Worm (Caenorhabditis elegans): ENCODE measurements around the gene srd-9.

The srd-9 gene

DNA sequence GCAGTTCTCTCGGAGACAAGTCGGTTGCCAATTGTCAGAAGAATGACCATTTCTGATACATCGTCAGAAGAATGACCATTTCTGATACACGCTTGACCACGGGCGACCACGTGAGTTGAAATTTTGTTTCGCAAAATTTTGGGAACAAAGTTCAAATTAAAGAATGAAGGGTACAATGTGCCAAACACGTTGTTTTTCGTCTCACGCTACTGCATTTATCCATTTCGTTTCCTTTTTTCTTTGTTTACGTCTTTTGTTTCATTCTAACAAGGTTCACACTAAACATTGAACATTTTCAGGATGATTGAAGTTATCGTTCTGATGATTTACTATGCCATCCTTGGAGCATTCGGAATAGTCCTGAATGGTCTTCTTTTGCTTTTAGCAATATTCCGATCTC, at the start of gene srd-9:
TSS of gene srd-9 (plus strand) at position 301 of the 400 bp plus-strand sequence.
- TF ChIP-seq ref-2 (tag; optimal IDR thresholded peaks at IDR 0.05), result no peak
- TF ChIP-seq unc-42 (tag; optimal IDR thresholded peaks at IDR 0.05), result no peak

DNA sequence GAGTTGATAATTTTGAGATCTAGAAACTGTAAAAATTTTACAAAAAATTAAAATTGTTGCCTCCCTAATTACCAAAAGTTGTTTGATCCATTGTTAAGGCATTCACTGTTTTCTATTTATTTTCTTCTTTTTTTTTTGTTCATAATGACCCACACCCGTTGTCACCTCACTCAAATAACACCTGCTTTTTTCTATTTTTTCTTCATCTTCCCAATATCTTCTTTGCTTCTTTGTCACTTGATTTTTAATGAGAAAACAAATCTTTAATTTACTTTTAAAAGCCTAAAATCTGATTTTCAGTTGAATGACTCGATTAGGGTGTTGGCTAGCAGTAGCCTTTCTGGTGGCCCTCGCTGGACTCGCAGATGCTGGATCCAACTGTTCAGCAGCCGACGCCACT, 48.2 kb upstream of the srd-9 start, which contains the start of gene ncx-2:
TSS of gene ncx-2 (plus strand) at position 301 of the 400 bp plus-strand sequence.
- no peak for TF ChIP-seq ahr-1 (tag; optimal IDR thresholded peaks at IDR 0.05)
- no peak for TF ChIP-seq ets-4 (tag; optimal IDR thresholded peaks at IDR 0.05)
- no peak for TF ChIP-seq pros-1 (tag; optimal IDR thresholded peaks at IDR 0.05)
- no peak for TF ChIP-seq pat-9 (tag; optimal IDR thresholded peaks at IDR 0.05)

DNA sequence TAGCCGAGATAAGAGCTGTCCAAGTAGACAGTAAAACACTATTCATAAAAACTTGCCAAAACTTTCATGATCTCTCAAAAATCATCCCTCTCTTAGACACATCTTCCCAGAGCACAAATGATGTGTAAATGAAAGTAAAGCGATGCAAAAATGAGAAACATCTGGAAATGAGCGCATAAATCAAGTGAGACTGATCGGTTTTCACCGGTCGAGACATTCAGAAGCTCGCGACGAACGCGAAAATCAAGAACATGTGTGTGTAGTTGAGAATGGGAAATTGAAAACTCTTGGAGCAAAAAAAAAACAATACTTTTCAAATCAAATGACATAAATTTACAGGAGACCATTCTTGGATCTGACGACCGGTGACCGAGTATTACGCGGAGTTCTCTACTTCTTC, 47.2 kb upstream of the srd-9 start:
- no peak for TF ChIP-seq unc-55 (GFP tag; optimal IDR thresholded peaks at IDR 0.05)
- no peak for TF ChIP-seq pha-4 (tag; optimal IDR thresholded peaks at IDR 0.05)
- no peak for TF ChIP-seq pax-1 (tag; optimal IDR thresholded peaks at IDR 0.05)
- TF ChIP-seq ceh-31 (tag; optimal IDR thresholded peaks at IDR 0.05), result no peak
- no peak for TF ChIP-seq sox-2 (GFP tag; IDR thresholded peaks at IDR 0.05)
- TF ChIP-seq pat-9 (tag; optimal IDR thresholded peaks at IDR 0.05), result no peak
- TF ChIP-seq ceh-34 (tag; optimal IDR thresholded peaks at IDR 0.05), result no peak

DNA sequence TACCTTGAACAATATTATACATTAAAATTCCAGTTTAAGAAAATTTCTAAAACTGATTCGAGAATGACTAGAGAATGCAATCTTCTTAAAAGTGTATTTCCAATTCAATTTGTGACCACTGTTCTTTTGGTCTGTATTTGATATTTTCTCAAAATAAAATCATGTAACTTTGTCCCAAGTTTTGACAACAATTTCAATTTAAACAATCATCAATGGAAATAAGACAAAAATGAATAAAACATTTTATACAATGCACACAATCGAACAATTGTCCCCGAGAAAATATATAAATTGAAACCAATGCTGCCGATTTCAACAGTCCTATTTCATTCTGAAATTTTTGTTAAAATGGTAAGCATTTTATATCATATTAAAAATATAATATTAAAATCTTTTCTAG, 39.9 kb upstream of the srd-9 start, which contains the start of gene C10G8.4:
TSS of gene C10G8.4 (plus strand) at position 301 of the 400 bp plus-strand sequence.
- TF ChIP-seq ceh-14 (tag; optimal IDR thresholded peaks at IDR 0.05) (no peak), K02D7.2 (tag; optimal IDR thresholded peaks at IDR 0.05) (no peak), eyg-1 (tag; optimal IDR thresholded peaks at IDR 0.05) (no peak), nhr-232 (tag; optimal IDR thresholded peaks at IDR 0.05) (no peak), hlh-30 (tag; optimal IDR thresholded peaks at IDR 0.05; ENCODE audit: insufficient read depth) (no peak), hlh-6 (tag; optimal IDR thresholded peaks at IDR 0.05) (no peak), ceh-19 (GFP tag; optimal IDR thresholded peaks at IDR 0.05) (no peak), ceh-31 (tag; optimal IDR thresholded peaks at IDR 0.05) (no peak), T23F11.4 (GFP tag; optimal IDR thresholded peaks at IDR 0.05) (no peak), fkh-6 (tag; optimal IDR thresholded peaks at IDR 0.05) (no peak), ama-1 (optimal IDR thresholded peaks at IDR 0.05) (no peak), zip-5 (tag; optimal IDR thresholded peaks at IDR 0.05) (no peak), odd-2 (tag; optimal IDR thresholded peaks at IDR 0.05) (no peak)

DNA sequence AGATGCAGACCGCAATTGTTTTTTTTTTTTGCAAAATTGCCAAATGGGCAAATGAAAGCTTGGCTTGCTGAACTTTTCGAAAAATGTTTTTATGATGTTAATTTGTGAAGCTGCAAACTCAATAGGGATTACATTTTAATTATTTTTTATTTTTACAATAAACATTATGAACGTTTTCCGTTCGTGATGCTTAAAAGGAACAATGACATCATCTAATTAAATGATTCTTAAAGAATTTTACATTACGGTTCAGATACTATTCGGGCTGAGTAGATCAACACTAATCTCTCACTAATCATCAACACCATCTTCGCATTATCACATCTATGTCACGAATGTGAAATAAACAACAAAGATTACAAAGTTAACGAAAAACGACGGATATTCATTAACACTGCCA, 39.1 kb upstream of the srd-9 start, which contains the start of gene C10G8.3:
TSS of gene C10G8.3 (plus strand) at position 301 of the 400 bp plus-strand sequence.
- no peak for TF ChIP-seq T23F11.4 (GFP tag; optimal IDR thresholded peaks at IDR 0.05)
- TF ChIP-seq fax-1 (tag; optimal IDR thresholded peaks at IDR 0.05), result no peak
- TF ChIP-seq ceh-9 (tag; optimal IDR thresholded peaks at IDR 0.05), result no peak
- TF ChIP-seq elt-4 (tag; optimal IDR thresholded peaks at IDR 0.05), result no peak
- TF ChIP-seq fkh-10 (GFP tag; optimal IDR thresholded peaks at IDR 0.05), result no peak
- no peak for TF ChIP-seq ceh-48 (tag; optimal IDR thresholded peaks at IDR 0.05)
- TF ChIP-seq lim-6 (tag; optimal IDR thresholded peaks at IDR 0.05), result no peak
- TF ChIP-seq unc-86 (tag; optimal IDR thresholded peaks at IDR 0.05), result no peak
- no peak for TF ChIP-seq ztf-16 (tag; optimal IDR thresholded peaks at IDR 0.05)
- TF ChIP-seq nfya-1 (tag; optimal IDR thresholded peaks at IDR 0.05), result no peak
- no peak for TF ChIP-seq dmd-4 (tag; optimal IDR thresholded peaks at IDR 0.05; ENCODE audit: borderline replicate concordance)
- no peak for TF ChIP-seq ets-4 (tag; optimal IDR thresholded peaks at IDR 0.05)
- no peak for TF ChIP-seq mec-3 (tag; optimal IDR thresholded peaks at IDR 0.05; ENCODE audit: borderline replicate concordance)
- no peak for TF ChIP-seq ttx-3 (tag; optimal IDR thresholded peaks at IDR 0.05)
- TF ChIP-seq ceh-6 (GFP tag; optimal IDR thresholded peaks at IDR 0.05), result no peak
